Fruit fly (Drosophila melanogaster) S2 (cell line): Measurements from ENCODE around the gene InR.

Experiments
- CG8478 ChIP-seq: fragments of >200 bp; optimal IDR thresholded peaks from 2 replicates; lab custom pipeline; 2018
- CTCF ChIP-seq, 2 experiments: fragments of >200 bp; optimal IDR thresholded peaks; 2 replicates each; lab custom pipeline; 2018

InR gene

DNA sequence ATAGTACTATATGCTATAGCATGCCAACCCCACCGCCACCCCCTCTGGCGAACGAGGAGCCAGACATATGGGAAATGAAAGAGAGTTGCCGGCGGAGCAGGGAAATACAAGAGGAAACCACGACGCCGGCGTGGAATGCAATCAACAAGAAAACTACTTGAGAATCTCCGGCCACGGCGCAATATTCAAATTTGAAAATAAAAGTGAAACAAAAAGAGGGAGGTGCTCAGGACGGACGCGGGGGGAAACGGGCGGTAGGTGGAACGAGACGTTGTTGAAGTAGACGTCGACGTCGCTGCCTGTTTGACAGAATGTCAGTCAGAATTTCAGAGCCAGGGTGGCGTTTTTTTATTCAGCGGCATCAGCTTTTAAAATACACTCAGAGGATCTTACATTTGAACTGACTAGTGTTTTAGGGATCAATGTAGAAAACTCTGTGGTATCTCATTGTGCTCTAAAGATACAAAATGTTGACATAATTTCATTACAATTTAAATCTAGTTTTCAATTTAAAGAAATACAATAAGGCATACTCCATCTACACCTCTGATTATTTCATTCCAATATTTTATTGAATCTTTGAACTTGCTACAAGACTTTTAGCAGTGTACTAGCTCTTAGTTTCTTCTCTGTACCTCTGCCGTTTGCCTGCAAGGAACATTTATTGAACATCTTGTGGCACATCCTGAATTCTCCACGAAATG lies 17.0 kb upstream of the InR start:
- TF ChIP-seq CG8478, result no peak

DNA sequence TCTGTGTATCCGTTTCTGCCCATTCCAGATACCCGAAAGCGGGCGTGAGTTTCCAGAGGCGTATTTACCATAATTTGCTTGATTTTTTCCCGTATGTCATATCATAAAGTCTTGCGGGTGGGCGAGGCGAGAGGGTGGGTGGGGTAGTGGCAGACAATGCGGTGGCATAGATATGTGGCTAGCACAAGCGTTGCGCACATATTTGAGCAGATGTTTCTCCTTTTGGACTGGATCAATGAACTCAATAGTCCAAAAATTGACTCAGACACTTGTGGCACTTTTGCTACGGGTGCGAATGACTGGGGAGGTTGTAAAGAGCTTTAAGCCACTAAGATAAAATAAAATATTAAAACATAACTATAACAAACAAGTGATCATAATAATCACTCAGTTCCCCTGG lies 16.1 kb upstream of the InR start:
- TF ChIP-seq CTCF (optimal IDR thresholded peaks at IDR 0.05; lab: Kevin White, UChicago), result no peak
- TF ChIP-seq CG8478, result no peak

DNA sequence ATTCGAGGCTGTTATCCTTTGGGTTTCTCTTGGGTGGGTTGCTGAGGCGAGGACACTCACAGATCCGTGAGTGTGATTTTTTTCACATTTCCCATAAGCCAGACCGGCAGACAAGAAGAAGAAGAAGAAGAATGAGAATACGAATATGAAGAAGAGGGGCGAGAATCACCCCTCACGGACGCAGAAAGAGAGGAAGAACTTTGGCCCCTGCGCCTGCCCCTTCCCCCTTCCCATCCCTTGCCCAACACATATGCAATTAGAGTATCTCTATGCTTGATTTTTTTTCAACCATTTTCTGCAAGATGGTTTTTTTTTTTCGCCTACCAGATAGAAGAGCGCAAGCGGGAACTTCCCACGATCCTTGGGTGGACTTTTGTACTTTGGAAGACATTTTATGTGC lies 15.5 kb upstream of the InR start:
- TF ChIP-seq CTCF (optimal IDR thresholded peaks at IDR 0.05; lab: Kevin White, UChicago) (no peak), CG8478 (no peak)

DNA sequence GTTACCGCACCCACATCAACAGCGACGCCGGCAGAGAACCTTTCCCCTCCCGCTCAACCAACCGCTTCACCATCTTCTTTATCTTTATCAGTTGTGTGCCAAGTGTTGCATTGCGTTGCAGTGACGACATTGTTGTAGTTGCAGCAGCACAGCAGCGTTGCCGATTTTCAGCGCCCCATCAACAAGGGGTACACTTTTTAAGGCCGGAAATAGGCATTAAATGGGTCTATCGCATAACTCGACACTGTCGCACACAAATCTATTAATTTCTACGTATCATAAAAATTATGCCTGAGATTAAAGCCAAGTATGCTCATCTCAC lies 14.6 kb upstream of the InR start:
- TF ChIP-seq CG8478 (no peak), CTCF (optimal IDR thresholded peaks at IDR 0.05; lab: Kevin White, UChicago) (no peak)

DNA sequence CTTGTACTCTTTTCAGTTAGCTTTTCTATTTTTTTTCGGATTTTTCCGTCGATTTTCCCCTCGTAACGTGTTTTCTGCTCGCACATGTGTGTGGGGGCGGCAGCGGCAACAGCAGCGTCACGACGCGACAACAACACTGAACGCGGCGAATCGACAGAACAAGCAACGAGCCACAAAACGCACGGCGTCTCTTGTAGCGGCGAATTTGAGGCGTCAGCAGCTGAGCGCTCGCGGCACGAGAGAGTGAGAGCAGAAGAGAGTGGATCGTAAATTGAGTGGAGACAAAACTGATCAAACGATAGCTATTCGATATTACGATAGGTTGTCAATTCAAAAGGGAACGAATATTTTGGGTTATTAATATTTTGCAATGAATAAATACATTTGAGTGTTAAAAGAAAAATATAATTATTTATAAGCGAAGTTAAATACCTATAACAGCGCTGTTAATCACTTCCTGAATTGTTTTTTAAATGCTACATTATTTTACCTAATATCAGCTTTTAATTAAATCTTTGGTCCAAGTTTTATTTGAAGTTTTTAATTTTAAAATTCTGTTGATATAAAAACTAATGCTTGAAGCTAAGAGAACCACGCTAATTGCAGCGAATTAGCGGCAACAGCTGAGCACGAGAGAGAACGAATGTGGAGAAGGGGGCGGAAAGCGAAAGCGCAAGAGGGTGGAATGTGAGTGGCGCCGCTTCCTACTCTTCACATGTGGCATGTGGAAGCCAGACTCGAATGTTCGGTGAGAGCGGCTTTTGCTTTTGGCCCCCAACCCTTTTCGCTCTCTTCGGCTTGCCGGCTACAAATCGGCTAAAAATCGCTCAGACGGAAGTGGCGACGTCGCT lies 14.0 kb upstream of the InR start:
- no peak for TF ChIP-seq CTCF (optimal IDR thresholded peaks at IDR 0.05; lab: Kevin White, UChicago)

DNA sequence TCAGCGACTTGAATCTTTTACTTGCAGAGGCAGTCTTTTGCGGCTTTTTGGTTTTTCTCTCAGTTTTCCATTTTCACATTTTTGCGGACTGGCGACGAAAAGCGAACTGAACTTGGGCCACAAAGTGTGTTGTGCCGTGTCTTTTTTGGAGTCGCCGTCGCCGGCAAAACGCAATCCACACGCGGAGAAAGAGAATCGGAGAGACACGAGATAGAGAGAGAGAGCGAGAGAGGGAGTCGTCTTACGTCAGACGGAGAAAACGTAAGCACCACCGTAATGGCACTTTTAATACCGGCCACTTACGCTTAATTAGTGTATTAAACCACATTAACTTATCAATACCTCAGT lies 13.4 kb upstream of the InR start:
- TF ChIP-seq CG8478 (no peak), CTCF (optimal IDR thresholded peaks at IDR 0.05; lab: Kevin White, UChicago) (no peak)

DNA sequence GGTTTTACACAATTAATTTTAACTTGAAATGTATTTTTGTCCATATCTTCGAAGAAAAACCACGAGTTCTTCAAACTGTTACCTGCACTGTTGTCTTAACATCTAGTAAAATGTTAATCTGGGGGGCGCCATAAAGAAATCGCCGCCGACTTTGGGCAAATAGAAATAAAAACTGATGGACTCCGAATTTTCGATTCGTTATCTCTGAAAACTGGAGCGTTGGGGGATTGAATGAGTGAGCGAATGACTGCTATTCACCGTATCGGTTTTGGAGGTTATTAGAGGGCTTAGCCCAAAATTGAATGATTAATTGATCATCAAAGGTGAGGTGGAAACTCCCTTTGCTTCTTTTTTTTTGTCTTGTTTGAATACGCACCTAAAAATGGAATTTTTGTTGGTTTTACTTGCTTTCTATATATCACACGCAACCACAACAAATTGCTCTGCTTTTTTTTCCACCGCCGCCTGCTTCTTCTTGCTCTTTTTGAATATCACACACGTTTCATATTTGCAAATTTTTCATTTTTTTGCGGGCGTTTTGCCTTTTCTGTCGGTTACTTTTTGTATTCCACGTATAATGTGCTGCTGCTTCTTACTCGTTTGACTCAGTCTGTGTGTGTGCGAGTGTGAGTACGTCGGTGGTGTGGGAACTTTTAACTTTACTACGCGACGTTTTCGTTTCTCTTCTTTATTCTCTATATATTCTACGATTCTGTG lies 12.8 kb upstream of the InR start:
- TF ChIP-seq CG8478, result no peak
- TF ChIP-seq CTCF (optimal IDR thresholded peaks at IDR 0.05; lab: Kevin White, UChicago), result no peak

DNA sequence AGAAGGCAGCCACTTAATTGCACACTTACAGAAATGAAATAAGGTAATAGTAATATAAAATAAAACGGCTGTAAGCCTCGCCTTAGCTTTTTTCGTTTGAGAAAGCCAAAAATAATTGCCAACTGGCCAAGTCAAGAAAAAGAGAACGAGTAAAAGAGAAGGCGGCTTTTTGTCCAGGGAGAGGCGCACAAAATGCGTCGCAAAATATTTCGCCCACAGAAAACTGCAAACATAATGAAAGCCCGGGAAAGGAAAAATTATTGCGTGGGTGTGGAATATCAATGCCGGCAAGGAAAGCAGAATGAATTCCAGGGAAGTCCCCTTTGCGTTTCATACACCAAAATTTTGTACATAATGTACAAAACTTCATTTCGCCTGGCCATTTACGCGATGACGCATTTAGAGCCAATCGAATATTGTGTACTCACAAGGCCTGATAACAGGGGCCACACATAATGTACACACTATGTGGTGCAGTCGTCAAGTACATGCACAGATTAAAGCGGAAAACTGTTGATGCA lies 11.9 kb upstream of the InR start:
- TF ChIP-seq CG8478 (no peak), CTCF (optimal IDR thresholded peaks at IDR 0.05; lab: Kevin White, UChicago) (no peak)

DNA sequence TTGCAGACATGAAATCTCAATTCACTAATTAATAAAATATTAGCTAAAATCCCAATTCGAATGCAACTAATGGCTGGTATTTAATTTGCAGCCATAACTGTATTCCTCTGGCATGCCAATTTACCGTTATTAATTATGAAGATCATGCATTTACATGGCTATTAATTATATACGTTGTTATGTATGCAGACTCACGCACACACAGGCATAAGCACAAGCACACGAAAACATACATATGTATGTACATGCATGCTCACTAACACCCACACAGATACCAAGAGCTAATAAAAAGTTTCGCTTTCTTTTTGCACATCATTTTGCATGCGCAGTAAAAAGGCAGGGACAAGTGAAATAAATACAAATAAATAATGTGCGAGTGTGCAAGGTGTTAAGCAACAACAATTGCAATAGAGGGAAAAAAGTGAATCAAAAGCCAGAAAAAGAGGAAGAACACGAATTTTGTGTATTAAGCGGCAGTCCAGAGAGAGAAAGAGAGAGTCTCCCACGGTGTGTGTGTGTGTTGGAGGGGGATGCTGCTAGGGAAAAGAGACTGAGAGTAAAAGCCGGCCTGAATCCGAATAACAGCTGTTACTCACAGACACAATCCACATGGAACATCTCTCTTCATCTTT lies 11.2 kb upstream of the InR start:
- TF ChIP-seq CG8478 (no peak), CTCF (optimal IDR thresholded peaks at IDR 0.05; lab: Kevin White, UChicago) (no peak)

DNA sequence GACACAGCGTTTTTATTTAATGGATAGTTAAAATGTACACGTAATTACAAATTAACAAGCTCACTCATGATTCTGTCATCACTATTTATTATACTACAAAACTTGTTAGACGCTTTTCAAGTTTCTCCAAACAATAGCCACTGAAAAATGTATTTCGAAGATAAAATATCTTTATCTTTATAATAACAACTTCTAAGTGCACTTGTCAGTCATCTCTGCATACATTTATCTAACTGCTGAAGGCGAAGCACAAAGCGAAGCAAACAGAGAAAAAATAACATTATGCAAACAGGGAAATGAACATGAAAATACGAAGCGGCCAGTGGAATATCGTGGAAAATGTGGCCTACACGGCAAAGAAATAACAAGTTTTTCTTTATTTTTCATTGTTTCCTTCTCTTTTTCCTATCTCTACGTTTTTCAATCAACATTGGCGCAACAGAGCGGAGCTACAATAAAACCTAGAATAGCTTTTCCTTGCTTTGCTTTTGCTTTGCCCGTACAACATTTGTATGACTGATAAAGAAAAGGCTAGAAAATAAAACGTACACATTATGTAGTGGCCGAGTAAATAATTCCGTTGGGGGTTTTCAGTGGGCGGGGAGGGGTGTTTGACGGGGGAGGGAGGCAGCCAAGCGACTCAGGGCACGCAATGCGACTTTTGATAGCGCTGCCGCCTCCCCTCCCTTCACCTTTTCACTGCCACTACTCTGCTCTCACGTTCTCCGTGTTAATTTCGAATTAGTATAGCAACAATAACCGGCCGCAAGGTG lies 10.4 kb upstream of the InR start:
- TF ChIP-seq CTCF (optimal IDR thresholded peaks at IDR 0.05; lab: Kevin White, UChicago) (no peak), CG8478 (no peak)

DNA sequence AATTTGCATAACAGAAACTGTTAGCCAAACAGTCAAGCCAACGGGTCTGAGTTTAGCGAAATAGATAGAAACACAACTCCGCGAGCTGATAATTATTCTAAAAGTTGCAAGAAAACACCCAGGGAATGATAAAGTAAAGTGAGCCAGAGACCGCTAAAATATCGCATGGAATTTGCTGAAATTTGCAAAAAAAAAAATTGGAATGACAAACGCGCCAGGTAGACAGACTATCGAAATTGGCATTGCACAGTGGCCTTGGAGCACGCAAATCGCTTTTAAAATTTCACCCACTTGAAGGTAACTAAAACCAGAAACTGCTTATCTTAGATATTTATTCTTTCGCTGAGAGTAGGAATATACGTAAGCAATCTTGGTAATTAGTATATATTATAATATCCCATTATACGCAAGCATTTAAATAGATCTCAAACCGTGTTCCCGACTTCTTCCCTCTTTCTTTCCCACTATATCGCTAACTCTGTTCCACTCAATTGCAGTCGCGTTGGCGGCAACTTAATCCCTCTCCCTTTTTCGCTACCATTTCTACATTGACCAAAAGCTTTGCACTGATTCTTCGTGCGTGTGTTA lies 9.2 kb upstream of the InR start:
- TF ChIP-seq CG8478, result no peak
- TF ChIP-seq CTCF (optimal IDR thresholded peaks at IDR 0.05; lab: Kevin White, UChicago), result no peak

DNA sequence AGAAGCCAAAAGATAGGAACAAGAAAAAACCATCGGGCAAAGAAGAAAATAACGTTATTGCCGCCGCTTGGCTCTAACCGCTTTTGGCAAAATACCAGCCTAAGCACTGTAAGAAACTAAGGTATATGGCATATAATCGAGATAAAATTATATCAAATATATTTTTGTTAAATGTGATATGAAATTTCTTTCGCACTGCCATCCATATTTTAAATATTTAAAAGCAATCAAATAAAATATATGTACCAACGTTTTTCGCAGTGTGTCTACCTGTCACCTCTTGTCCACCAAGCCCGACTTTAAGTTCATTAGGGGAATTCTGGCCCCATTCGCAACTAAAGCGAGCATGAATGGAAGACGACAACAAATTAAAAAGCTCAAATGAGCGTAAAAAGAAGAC lies 8.6 kb upstream of the InR start:
- TF ChIP-seq CG8478 (no peak), CTCF (optimal IDR thresholded peaks at IDR 0.05; lab: Kevin White, UChicago) (no peak)

DNA sequence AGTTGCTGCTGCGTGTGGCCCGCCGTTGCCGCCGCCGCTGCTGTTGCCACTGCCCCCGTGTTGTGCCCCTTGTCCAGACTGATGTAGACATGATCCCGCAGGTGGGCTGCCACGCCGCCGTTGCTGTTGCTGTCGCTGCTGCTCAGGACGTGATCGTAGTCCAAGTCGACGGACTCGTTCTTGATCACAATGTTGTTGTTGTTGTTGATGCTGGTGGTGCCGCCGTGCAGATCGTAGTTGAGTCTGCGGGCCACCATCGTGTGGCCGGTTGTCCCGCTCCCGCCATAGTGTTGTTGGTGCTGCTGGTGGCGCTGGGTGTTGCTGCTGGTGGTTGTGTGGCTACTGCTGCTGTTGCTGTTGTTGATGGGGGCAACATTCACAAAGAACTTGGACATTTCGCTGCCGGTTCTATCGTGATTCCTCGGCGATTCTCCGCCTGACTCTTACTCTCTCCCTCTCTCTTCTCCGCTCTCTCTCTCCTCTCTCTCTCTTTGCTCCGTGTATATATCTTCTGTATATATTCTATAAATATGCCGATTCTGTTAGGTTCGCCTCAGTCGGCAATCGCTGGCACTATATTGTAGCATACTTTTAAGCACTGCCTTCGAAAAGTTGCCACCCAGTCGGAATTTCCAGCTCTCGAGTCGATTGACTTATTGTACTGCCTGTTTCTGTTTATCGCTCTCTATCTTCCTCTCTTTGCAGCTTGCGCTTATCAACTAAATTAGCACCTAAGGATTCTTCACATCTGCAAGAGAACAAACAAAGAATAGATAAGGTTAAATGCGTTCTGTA lies 7.2 kb upstream of the InR start:
- peak in 1 of 2 experiments; percentile 22 for TF ChIP-seq CTCF (optimal IDR thresholded peaks at IDR 0.05; lab: Kevin White, UChicago)
- no peak for TF ChIP-seq CG8478
